Worm (Caenorhabditis elegans) whole organism, L2 larva: Measurements from ENCODE around the gene chtb-3.

Source experiments
- C34F6.9 ChIP-seq: fragments of 150-350 bp; optimal IDR thresholded peaks from 2 replicates; lab custom pipeline; 2014; ENCODE audit warnings: missing biosample characterization, missing genetic modification characterization
- F13H6.1 ChIP-seq: sonication (generic microtip); optimal IDR thresholded peaks from 2 replicates; lab custom pipeline; 2016; ENCODE audit warnings: missing genetic modification characterization, missing compliant biosample characterization
- R02D3.7 ChIP-seq: fragments of 150-350 bp; optimal IDR thresholded peaks from 2 replicates; lab custom pipeline; 2014; ENCODE audit warnings: missing biosample characterization, missing genetic modification characterization
- Y55F3AM.14 ChIP-seq: fragments of 200-800 bp; sonication (Bioruptor generic); optimal IDR thresholded peaks from 2 replicates; lab custom pipeline; 2018; ENCODE audit warnings: mild to moderate bottlenecking, missing genetic modification characterization, missing compliant biosample characterization
- alr-1 ChIP-seq: fragments of 150-350 bp; optimal IDR thresholded peaks from 2 replicates; lab custom pipeline; 2014; ENCODE audit warnings: missing biosample characterization, missing genetic modification characterization
- aly-2 ChIP-seq: fragments of 150-350 bp; optimal IDR thresholded peaks from 2 replicates; lab custom pipeline; 2014; ENCODE audit warnings: missing biosample characterization, missing genetic modification characterization
- ama-1 ChIP-seq: fragments of 150-350 bp; optimal IDR thresholded peaks from 2 replicates; lab custom pipeline; 2018; ENCODE audit warnings: inconsistent platforms
- blmp-1 ChIP-seq: sonication (generic microtip); optimal IDR thresholded peaks from 2 replicates; lab custom pipeline; 2017; ENCODE audit warnings: missing genetic modification characterization, mild to moderate bottlenecking, missing compliant biosample characterization, antibody characterized with exemption, moderate library complexity; ENCODE audit not compliant: insufficient read depth
- ceh-16 ChIP-seq: fragments of 150-350 bp; optimal IDR thresholded peaks from 2 replicates; lab custom pipeline; 2014; ENCODE audit warnings: missing biosample characterization, missing genetic modification characterization
- crh-2 ChIP-seq: sonication (generic microtip); optimal IDR thresholded peaks from 2 replicates; lab custom pipeline; 2017; ENCODE audit warnings: missing biosample characterization, missing genetic modification characterization
- dmd-4 ChIP-seq: sonication (generic microtip); optimal IDR thresholded peaks from 2 replicates; lab custom pipeline; 2017; ENCODE audit warnings: missing biosample characterization, missing genetic modification characterization
- egl-27 ChIP-seq: sonication (generic microtip); optimal IDR thresholded peaks from 3 replicates; lab custom pipeline; 2017; ENCODE audit warnings: missing biosample characterization, missing genetic modification reagents, missing genetic modification characterization
- elt-1 ChIP-seq: fragments of 150-350 bp; optimal IDR thresholded peaks from 2 replicates; lab custom pipeline; 2014; ENCODE audit warnings: missing biosample characterization, missing genetic modification characterization
- fos-1 ChIP-seq: fragments of 150-350 bp; optimal IDR thresholded peaks from 2 replicates; lab custom pipeline; 2014; ENCODE audit warnings: missing biosample characterization, missing genetic modification characterization
- gmeb-1 ChIP-seq: fragments of 150-350 bp; optimal IDR thresholded peaks from 2 replicates; lab custom pipeline; 2014; ENCODE audit warnings: missing biosample characterization, missing genetic modification characterization
- lin-11 ChIP-seq: fragments of 150-350 bp; sonication (generic microtip); optimal IDR thresholded peaks from 2 replicates; lab custom pipeline; 2014; ENCODE audit warnings: missing biosample characterization, missing genetic modification characterization, inconsistent platforms, mixed read lengths
- lin-39 ChIP-seq: fragments of 150-350 bp; optimal IDR thresholded peaks from 2 replicates; lab custom pipeline; 2014; ENCODE audit warnings: missing biosample characterization, missing genetic modification reagents, missing genetic modification characterization
- lsy-2 ChIP-seq, 2 experiments: fragments of 150-350 bp in 1 of 2; sonication (generic microtip) in 1 of 2; optimal IDR thresholded peaks; 2 replicates each; lab custom pipeline; 2014 to 2017; ENCODE audit warnings: missing biosample characterization in 2 of 2, missing genetic modification characterization in 2 of 2
- mbf-1 ChIP-seq: sonication (generic microtip); optimal IDR thresholded peaks from 2 replicates; lab custom pipeline; 2017; ENCODE audit warnings: missing biosample characterization, missing genetic modification characterization
- mdl-1 ChIP-seq, 2 experiments: fragments of 150-350 bp in 1 of 2; sonication (generic microtip) in 1 of 2; optimal IDR thresholded peaks; 2 replicates each; lab custom pipeline; 2017; ENCODE audit warnings: missing biosample characterization in 2 of 2, missing genetic modification characterization in 2 of 2
- nhr-12 ChIP-seq: fragments of 150-350 bp; optimal IDR thresholded peaks from 2 replicates; lab custom pipeline; 2014; ENCODE audit warnings: missing biosample characterization, missing genetic modification characterization
- nhr-21 ChIP-seq: fragments of 150-350 bp; optimal IDR thresholded peaks from 2 replicates; lab custom pipeline; 2014; ENCODE audit warnings: missing biosample characterization, missing genetic modification characterization
- nhr-23 ChIP-seq: fragments of 150-350 bp; optimal IDR thresholded peaks from 2 replicates; lab custom pipeline; 2014; ENCODE audit warnings: missing biosample characterization, missing genetic modification reagents, missing genetic modification characterization
- nhr-237 ChIP-seq: fragments of 150-350 bp; optimal IDR thresholded peaks from 2 replicates; lab custom pipeline; 2014; ENCODE audit warnings: missing biosample characterization, missing genetic modification characterization
- nhr-6 ChIP-seq: fragments of 150-350 bp; optimal IDR thresholded peaks from 2 replicates; lab custom pipeline; 2014; ENCODE audit warnings: missing biosample characterization, missing genetic modification characterization
- nhr-77 ChIP-seq: fragments of 150-350 bp; optimal IDR thresholded peaks from 2 replicates; lab custom pipeline; 2014; ENCODE audit warnings: missing biosample characterization, missing genetic modification characterization
- sem-4 ChIP-seq: fragments of 150-350 bp; optimal IDR thresholded peaks from 2 replicates; lab custom pipeline; 2014; ENCODE audit warnings: missing biosample characterization, missing genetic modification reagents, missing genetic modification characterization
- sma-3 ChIP-seq: sonication (generic microtip); optimal IDR thresholded peaks from 2 replicates; lab custom pipeline; 2016; ENCODE audit warnings: missing genetic modification reagents, missing genetic modification characterization, missing compliant biosample characterization
- sma-9 ChIP-seq, 2 experiments: fragments of 150-350 bp in 1 of 2; sonication (generic microtip) in 1 of 2; optimal IDR thresholded peaks; 2 replicates each; lab custom pipeline; 2014 to 2016; ENCODE audit warnings: missing genetic modification characterization in 2 of 2, mild to moderate bottlenecking in 1 of 2, missing biosample characterization in 1 of 2, missing compliant biosample characterization in 1 of 2, missing genetic modification reagents in 1 of 2, moderate library complexity in 1 of 2
- snpc-4 ChIP-seq: fragments of 150-350 bp; optimal IDR thresholded peaks from 2 replicates; lab custom pipeline; 2014; ENCODE audit warnings: missing biosample characterization, missing genetic modification characterization
- unc-39 ChIP-seq: fragments of 150-350 bp; optimal IDR thresholded peaks from 2 replicates; lab custom pipeline; 2014; ENCODE audit warnings: missing biosample characterization, missing genetic modification characterization
- ztf-4 ChIP-seq: fragments of 150-350 bp; optimal IDR thresholded peaks from 2 replicates; lab custom pipeline; 2014; ENCODE audit warnings: missing biosample characterization, missing genetic modification characterization

Gene chtb-3

ce11 chrX:6360077-6360476 lies 40.6 kb upstream of the chtb-3 start:
- TF ChIP-seq gmeb-1 (tag; lab: Kevin White, UChicago): no peak
- no peak for TF ChIP-seq ceh-16 (tag; lab: Kevin White, UChicago)
- TF ChIP-seq snpc-4 (tag; lab: Kevin White, UChicago): no peak
- no peak for TF ChIP-seq alr-1
- no peak for TF ChIP-seq lsy-2 (tag; optimal IDR thresholded peaks at IDR 0.05; lab: Kevin White, UChicago)
- no peak for TF ChIP-seq lin-39 (tag; lab: Kevin White, UChicago)
- no peak for TF ChIP-seq fos-1
- no peak for TF ChIP-seq nhr-77
- TF ChIP-seq C34F6.9: no peak
- TF ChIP-seq sma-9 (GFP tag; optimal IDR thresholded peaks at IDR 0.05; lab: Kevin White, UChicago): no peak
- no peak for TF ChIP-seq sma-9 (tag; optimal IDR thresholded peaks at IDR 0.05; lab: Kevin White, UChicago)
- no peak for TF ChIP-seq Y55F3AM.14
- no peak for TF ChIP-seq dmd-4 (tag; lab: Kevin White, UChicago)
- TF ChIP-seq nhr-12 (tag; lab: Kevin White, UChicago): no peak
- no peak for TF ChIP-seq blmp-1 (tag; lab: Kevin White, UChicago)
- no peak for TF ChIP-seq F13H6.1 (tag; lab: Kevin White, UChicago)
- no peak for TF ChIP-seq crh-2 (tag; lab: Kevin White, UChicago)

- no peak for TF ChIP-seq mbf-1 (tag; lab: Kevin White, UChicago)
Observed at ce11 chrX:6357772-6358171, 38.3 kb upstream of the chtb-3 start, which contains the start of gene C03B1.10. Gene C03B1.10 (minus strand): TSS chrX:6357872.

ce11 chrX:6355030-6355635 lies 35.7 kb upstream of the chtb-3 start, which contains the start of gene C03B1.5:
Gene C03B1.5 (plus strand): TSS chrX:6355585.
- no peak for TF ChIP-seq nhr-237 (tag; lab: Kevin White, UChicago)
- TF ChIP-seq mdl-1 (tag; optimal IDR thresholded peaks at IDR 0.05; lab: Kevin White, UChicago): no peak
- no peak for TF ChIP-seq ama-1 (lab: Kevin White, UChicago)
- TF ChIP-seq gmeb-1 (tag; lab: Kevin White, UChicago): no peak
- no peak for TF ChIP-seq lin-11
- no peak for TF ChIP-seq crh-2 (tag; lab: Kevin White, UChicago)

- peak; percentile 26 for TF ChIP-seq C34F6.9
- no peak for TF ChIP-seq nhr-6
- no peak for TF ChIP-seq lin-39 (tag; lab: Kevin White, UChicago)
Observed at ce11 chrX:6353763-6354162, 34.3 kb upstream of the chtb-3 start.

- no peak for TF ChIP-seq ztf-4 (tag; lab: Kevin White, UChicago)
- TF ChIP-seq F13H6.1 (tag; lab: Kevin White, UChicago): no peak
- no peak for TF ChIP-seq mbf-1 (tag; lab: Kevin White, UChicago)
Observed at ce11 chrX:6350016-6350415, 30.6 kb upstream of the chtb-3 start, which contains the start of gene C03B1.6. Gene C03B1.6 (plus strand): TSS chrX:6350316.

ce11 chrX:6347013-6347412 lies 27.6 kb upstream of the chtb-3 start, which contains the start of gene C03B1.9:
Gene C03B1.9 (minus strand): TSS chrX:6347113.
- TF ChIP-seq lin-11 (no peak), nhr-21 (tag; lab: Kevin White, UChicago) (no peak), ztf-4 (tag; lab: Kevin White, UChicago) (no peak), lsy-2 (tag; optimal IDR thresholded peaks at IDR 0.05; lab: Kevin White, UChicago) (no peak), ceh-16 (tag; lab: Kevin White, UChicago) (no peak), sma-3 (GFP tag; lab: Kevin White, UChicago) (no peak), Y55F3AM.14 (no peak), R02D3.7 (tag; lab: Kevin White, UChicago) (no peak), alr-1 (no peak), aly-2 (tag; lab: Kevin White, UChicago) (no peak), nhr-6 (no peak)

ce11 chrX:6345785-6346184 lies 26.3 kb upstream of the chtb-3 start:
- TF ChIP-seq mbf-1 (tag; lab: Kevin White, UChicago) (no peak), egl-27 (tag; lab: Kevin White, UChicago) (no peak), ama-1 (lab: Kevin White, UChicago) (no peak), blmp-1 (tag; lab: Kevin White, UChicago) (no peak), lin-11 (no peak), sem-4 (tag; lab: Kevin White, UChicago) (no peak), nhr-23 (no peak), unc-39 (tag; lab: Kevin White, UChicago) (no peak), nhr-237 (tag; lab: Kevin White, UChicago) (no peak), elt-1 (tag; lab: Kevin White, UChicago) (no peak), nhr-21 (tag; lab: Kevin White, UChicago) (no peak)
